Worm (Caenorhabditis elegans): Measurements from ENCODE around the gene mab-10.

Gene mab-10

DNA sequence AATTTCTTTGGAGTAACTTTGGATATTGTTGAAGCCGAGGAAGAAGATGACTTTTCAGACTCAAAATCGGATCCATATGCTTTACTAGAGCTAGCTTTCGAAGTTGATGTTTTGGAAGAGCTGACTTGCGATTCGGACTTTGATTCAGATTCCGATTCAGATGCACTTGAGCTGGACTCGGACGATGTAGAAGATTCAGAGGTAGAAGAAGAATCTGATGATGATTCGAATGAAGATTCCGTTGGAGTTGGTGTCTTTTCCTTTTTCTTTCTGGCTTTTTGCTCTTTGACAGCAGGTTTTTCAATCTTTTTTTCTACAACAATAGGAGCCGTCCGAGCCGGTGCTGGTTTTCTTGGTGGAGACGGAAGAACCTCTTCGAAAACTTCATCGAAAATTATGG, 20.0 kb upstream of the mab-10 start:
- TF ChIP-seq unc-62 (GFP tag; optimal IDR thresholded peaks at IDR 0.05), result no peak

DNA sequence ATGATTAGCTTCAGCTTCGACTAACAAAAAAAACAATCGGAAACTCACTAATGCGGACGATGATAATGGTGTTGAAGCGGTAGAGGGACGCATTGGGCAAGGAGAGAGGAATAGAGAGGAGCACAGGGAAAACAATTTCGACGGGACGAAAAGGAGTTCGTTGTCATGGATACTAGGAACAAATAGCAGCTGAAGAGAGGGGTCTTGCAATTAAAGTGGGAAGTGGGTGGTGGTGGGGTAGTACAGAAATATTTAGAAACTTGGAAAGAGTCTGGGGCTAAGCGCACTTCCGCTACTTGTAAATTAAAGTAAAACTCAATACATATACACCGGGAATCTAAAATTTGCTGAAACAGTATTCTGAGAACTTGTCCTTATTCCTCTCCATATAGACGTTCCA, 18.1 kb upstream of the mab-10 start, which contains the start of gene F59B10.2:
TSS of gene F59B10.2 (minus strand) at position 101 of the 400 bp plus-strand sequence.
- TF ChIP-seq unc-62 (GFP tag; optimal IDR thresholded peaks at IDR 0.05), result no peak

DNA sequence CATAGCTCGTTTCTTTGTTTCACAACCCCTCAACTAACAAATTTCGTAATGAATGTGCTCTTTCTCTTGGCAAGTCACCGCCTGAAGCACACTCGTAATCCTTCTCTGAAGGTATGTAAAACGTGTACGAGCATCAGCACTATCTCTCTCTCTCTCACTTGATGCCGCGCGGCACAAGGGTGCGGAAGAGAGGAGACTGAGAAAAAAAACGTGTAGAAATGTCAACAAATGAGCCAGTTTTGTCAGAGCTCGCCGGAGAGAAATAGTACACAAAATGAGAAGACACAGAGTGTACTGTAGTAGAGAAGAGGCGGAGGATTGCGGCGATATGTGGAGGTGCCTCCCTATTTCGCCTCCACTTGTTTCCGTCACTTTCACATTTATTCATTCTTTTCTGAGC, 17.6 kb upstream of the mab-10 start, which contains the start of gene F59B10.3:
TSS of gene F59B10.3 (plus strand) at position 301 of the 400 bp plus-strand sequence.
- TF ChIP-seq unc-62 (GFP tag; optimal IDR thresholded peaks at IDR 0.05), result no peak

DNA sequence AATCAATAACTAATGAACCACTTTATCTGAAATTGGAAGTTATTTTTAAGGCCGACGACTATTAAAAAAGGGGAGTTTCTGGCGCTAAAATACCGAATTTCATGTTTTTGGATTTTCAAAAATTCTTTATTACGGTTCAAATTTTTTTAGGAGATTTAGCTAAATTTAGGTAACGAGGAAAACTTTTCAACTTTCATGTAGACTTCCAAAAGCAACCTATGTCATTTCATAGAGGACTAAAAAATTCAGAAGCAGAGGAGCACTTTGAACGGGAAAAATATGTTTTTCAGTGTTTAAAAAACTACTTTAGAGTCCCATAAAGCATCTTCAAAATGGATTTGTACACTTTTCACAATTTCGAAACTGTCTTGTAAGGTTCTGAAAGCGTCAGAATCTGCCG, 14.5 kb upstream of the mab-10 start:
- TF ChIP-seq unc-62 (GFP tag; optimal IDR thresholded peaks at IDR 0.05), result no peak

DNA sequence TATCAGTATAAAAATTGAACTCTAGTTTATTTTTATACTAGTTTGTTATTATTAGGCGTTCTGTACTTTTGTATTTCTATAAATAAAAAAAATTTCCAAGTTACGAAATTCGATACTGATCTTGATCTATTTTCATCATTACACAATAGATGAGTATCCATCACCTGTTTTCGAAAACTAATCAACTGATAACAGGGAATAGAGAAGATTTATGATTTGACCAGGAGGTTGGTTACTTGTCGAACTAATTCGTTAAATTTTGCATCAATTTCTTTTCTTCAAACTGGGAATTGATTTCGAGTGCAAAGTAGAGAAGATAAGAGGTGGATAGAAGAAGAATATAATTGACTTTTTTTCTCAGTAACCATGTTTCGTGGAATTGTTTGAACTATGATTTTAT, 12.5 kb upstream of the mab-10 start:
- TF ChIP-seq unc-62 (GFP tag; optimal IDR thresholded peaks at IDR 0.05), result no peak

DNA sequence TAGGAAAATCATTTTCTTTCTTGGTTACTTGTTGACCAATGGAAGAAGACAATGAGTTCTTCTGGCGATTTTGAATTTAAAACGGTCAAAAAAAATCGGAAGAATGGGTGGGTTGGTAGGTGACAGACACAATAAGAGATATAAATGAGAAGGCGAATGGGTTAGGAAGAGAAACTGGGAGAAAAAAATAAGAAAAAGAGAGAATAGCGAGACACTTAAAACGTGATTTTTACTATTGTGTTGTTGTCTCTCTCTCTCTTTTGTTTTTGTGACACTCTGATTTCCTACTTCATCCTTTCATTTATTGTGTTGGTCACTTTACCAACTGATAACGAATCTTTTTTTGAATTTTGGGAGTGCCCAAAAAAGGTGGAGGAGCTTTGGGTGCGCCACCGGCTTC, 11.5 kb upstream of the mab-10 start:
- no peak for TF ChIP-seq unc-62 (GFP tag; optimal IDR thresholded peaks at IDR 0.05)

DNA sequence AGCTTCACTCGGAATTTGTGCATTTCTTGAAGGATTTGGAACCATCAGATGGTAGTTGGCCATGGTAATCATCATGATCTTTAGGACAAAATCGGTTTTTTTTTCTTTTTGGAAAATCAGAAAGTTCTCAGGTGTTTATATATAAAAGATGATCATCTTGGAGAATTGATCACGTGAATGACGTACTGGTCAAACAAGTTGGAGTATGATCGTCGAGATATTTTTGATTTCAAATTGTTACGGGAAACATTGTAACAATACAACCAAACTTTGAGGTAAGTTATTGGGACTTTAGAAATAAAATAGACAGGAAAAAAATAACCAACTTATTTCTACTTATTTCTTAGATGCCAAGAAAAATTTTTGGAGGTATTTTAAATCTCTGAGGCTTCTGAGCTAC, 8.9 kb upstream of the mab-10 start, which contains the start of gene F59B10.4:
TSS of gene F59B10.4 (minus strand) at position 101 of the 400 bp plus-strand sequence.
- no peak for TF ChIP-seq unc-62 (GFP tag; optimal IDR thresholded peaks at IDR 0.05)

DNA sequence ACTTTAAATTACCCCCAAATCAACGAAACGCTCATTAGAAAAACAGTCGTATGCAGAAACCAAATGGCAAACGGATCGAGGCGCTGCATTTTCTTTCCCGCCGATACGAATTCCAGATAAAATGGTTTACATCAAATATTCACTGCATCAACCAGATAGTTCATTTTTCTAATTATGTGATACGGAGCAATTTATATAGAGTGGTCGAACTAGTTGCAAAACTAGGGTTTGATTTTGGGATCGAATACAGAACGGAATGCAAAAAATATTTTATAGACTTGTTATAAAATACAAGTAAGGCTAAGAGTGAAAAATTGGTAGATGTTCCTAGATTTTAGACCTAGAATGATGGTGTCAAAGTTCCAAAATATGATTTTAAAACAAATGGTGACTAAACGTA, 8.0 kb upstream of the mab-10 start:
- no peak for TF ChIP-seq unc-62 (GFP tag; optimal IDR thresholded peaks at IDR 0.05)

DNA sequence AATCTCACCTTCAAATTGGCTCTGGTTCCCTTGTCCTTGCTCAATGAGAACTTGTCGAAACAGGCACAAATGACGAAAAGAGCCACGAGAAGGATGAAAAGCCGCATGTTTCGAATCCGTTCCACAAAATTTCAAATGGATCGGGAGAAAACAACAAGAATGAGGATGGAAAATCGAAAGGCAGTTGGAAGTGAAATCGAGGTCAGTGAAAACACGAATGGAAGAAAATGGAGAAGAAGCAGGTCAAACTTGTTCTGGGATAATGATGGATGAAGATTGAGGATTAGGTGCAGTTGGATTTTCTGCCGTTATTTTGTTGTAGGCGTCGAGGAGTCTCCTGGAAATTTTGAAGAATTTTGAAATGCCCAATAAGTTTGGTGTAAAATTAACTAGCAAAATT, 4.9 kb upstream of the mab-10 start:
- no peak for TF ChIP-seq unc-62 (GFP tag; optimal IDR thresholded peaks at IDR 0.05)

DNA sequence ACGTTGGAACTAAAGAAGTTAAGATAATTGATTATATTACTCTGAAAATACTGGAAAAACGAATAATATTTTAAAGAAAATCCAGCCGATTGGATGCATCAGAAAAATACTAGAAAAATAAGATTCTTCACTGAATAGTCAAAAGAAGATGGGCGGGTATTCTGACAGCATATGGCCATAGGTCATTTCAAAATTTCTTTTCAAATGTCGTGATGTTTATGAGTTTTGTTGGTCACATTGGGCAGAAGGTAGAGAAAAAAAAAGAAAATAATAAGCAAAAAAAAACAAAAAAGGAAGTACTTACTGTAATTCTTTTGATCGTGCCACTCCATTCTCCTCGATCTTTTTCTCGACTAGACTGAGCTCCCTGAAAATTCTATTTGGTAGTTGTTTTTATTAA, 4.3 kb upstream of the mab-10 start, which contains the start of gene F59B10.5:
TSS of gene F59B10.5 (minus strand) at position 101 of the 400 bp plus-strand sequence.
- no peak for TF ChIP-seq unc-62 (GFP tag; optimal IDR thresholded peaks at IDR 0.05)

DNA sequence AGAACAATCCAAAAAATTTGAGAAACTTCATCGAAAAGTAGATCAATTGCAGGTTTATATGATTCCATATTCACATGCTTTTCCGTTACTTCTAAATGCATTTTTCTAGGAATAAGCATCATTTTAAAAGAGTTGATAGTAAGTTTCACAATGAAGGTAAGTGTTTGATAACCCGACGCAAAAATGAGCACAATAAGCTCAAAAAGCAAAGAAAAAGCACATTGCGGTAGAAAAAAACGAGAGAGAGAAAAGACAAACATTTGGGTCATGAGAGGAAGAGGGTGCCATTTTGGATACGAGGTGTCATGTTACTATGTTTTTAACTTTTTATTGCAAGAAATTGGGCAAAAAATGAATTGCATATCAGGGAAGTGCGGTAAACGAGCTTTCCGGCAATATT, 3.5 kb upstream of the mab-10 start, which contains the start of gene F59B10.6:
TSS of gene F59B10.6 (minus strand) at position 101 of the 400 bp plus-strand sequence.
- TF ChIP-seq unc-62 (GFP tag; optimal IDR thresholded peaks at IDR 0.05), result no peak

DNA sequence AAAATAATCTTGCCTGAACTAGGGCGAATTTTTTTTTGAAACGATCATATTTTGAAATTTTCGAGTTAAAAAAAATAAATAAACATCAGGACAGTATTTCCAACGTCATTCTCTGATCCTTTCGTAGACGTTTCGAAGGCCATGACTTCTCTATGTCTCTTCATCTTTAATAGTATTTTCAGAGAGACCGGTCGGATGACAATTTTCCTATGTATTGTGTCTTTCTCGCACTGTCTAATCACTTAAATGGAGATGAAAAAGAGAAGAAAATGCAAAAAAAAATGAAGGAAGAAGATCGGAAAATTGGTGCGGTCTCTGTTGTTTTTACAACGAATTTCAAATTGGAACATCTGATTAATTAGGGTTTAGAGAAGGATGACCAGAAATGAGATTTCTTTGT, 2.8 kb upstream of the mab-10 start:
- no peak for TF ChIP-seq unc-62 (GFP tag; optimal IDR thresholded peaks at IDR 0.05)

DNA sequence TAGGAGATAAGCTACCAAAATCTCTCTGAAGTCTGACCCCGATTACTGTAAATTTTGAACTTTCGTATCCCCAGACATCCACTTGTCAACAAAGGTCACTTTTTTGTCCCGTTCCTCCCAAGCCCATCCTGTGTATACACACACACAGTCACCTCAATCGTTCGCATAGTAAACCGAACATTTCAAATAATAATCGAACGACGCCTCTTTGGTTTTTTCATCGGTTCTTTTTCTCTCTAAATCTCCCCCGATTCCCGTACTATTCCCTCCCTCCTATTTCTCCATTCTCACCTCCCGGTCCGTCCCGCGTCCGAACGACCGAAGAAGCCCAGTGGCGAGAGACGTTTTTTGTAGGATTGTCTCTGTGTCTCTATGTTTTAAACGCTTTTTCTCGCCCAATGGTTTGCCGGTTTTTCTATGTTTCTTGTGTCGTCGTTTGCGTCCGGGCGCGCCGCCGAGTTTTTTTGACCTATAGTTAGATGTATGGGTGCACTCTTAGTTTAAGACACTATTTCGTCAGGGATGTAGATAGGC, 1.4 kb downstream of the mab-10 start:
- no peak for TF ChIP-seq unc-62 (GFP tag; optimal IDR thresholded peaks at IDR 0.05)

DNA sequence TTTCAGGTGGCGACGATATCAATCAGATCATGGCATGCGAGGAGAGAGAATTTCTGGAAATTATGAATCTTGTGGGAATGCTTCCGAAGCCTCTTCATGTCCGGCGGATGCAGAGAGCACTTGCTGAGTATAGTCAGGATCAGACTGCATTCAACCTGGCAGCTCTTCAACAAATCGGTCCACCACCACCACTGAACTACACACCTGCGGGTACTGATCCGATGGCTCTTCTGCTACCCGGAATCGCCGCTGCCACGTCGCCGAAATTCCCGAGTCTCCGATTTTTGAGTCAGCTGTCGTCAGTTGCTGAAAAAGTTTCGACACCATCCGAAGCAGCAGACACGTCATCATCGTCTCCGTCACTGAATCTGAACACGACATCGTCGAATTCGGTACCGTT, 3.0 kb downstream of the mab-10 start:
- TF ChIP-seq unc-62 (GFP tag; optimal IDR thresholded peaks at IDR 0.05), result no peak

DNA sequence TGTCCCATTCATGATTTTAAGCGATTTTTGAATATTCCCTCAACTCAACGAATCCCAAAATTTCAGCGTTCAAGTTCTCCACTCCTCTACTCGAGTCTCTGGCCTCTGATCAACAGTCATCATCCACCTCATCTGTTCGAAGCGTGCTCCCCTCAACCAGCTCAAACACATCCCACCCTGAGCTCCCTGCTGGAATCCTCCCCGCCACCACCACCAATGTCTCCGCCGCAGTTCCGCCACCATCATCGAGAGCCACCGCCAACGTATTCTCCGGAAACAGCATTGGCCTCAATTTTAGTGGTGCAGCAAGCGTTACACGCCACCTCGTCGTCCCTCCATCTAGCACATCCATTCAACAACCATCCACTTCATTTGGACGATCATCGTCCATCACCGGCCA, 3.7 kb downstream of the mab-10 start:
- no peak for TF ChIP-seq unc-62 (GFP tag; optimal IDR thresholded peaks at IDR 0.05)

DNA sequence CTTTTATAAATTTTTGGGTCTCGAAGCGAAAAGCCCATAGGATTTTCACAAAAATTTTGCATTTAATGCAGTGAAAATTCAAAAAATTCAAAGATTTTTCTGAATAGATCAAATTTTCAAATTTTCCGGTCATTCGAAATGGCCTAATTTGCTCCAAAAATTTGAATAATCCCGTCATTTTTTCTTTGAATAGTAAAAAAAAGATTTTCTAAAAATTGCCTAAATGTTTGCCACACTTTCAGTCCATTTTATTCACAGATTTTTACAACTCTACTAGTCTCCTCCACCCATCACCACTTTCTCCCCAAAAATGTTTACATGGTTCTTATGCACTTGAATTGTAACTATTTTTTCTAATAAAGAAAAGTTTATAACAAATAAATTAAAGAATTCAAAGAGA, 6.1 kb downstream of the mab-10 start:
- TF ChIP-seq unc-62 (GFP tag; optimal IDR thresholded peaks at IDR 0.05), result no peak

DNA sequence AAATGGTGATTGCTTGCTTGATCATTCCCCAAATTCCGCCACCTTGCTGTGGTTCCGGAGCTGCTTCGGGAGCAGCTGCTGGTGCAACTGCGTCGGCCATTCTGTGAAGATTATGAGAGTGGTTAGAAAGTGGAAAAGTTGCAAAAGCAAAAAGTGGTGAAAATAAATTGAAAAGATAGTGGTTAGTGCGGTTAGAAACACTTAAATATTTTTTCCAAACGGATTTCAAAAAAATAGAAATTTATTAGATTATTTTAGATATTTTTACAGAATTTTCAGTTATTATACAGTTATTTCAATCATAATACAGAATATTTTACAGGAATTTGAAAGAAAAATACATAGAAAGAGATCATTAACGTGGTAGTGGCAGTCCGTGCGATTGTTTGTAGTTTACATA, 9.7 kb downstream of the mab-10 start, which contains the start of gene R166.2:
TSS of gene R166.2 (minus strand) at position 101 of the 400 bp plus-strand sequence.
- no peak for TF ChIP-seq unc-62 (GFP tag; optimal IDR thresholded peaks at IDR 0.05)

DNA sequence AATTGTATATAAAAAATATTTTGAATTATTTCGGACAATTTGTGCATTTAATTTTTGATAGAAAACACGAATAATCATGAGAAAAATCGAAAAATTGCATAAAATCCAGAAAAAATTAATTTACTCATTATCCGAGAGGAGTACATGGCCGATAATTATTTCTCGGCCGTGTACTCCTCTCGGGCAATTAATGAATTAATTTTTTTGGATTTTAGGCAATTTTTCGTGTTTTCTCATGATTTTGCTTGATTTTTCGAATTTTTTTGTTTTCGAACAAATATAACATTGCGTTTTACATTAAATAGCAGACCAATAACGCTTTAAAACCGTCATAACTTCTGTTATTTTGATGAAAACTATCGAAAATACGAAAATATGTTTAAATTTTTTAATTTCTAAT, 10.1 kb downstream of the mab-10 start:
- TF ChIP-seq unc-62 (GFP tag; optimal IDR thresholded peaks at IDR 0.05), result no peak

All from whole organism, dauer.